Worm (Caenorhabditis elegans): ENCODE measurements around the gene gpr-1.

The gpr-1 gene

DNA sequence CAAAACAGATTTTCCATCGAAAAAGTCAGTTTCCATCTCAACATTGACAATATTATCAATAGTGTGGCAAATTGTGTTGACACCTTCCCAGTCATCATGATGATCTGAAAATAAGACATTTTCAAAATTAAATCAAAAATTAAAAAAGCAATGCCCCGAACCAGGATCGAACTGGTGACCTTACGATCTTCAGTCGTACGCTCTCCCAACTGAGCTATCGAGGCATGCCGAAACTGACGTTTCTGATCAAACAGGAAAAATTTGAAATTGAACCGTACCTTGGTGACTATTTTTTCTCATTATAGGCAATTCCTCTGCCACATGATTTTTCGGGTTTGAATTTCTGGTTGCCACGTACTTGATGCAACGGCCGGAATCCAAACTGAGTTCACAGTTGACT is 24.7 kb downstream of the gpr-1 start:
- TF ChIP-seq unc-62 (GFP tag; optimal IDR thresholded peaks at IDR 0.05): no peak

- TF ChIP-seq unc-62 (GFP tag; optimal IDR thresholded peaks at IDR 0.05): no peak
These were observed 25.2 kb downstream of the gpr-1 start, which contains the start of gene F22B7.9 for ce11 chrIII:8653875-8654386. Gene F22B7.9 (minus strand): TSS chrIII:8653925.

DNA sequence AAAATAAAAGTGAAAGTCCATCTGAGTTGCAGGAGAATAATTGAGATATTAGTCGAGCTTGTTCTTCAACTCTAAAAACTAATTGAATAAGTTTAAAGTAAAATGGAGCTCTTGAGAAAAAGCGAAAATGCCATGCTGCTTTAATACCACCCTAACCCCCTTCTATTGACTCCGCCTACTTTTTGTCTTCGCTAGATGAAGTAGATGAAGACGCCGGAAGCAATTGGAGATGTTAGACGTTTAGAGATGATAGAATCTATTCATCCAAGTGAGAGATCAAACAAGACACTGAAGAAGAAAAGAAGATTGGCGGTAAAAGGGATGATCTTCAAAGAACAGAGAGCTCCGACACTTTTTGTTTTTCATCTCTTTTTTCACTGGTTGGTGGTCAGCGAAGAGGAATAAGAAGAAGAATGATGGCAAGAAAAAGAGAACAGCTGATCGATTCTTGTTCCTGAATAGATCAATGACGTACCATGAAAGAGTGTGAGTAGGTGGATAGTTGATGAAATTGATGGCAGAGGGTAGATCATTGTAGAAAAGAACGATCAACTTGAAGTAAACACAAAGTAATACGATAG is 25.8 kb downstream of the gpr-1 start:
- TF ChIP-seq unc-62 (GFP tag; optimal IDR thresholded peaks at IDR 0.05): no peak

ce11 chrIII:8655412-8655811 is 26.7 kb downstream of the gpr-1 start:
- TF ChIP-seq unc-62 (GFP tag; optimal IDR thresholded peaks at IDR 0.05): no peak

- no peak for TF ChIP-seq unc-62 (GFP tag; optimal IDR thresholded peaks at IDR 0.05)
These were observed 27.3 kb downstream of the gpr-1 start for ce11 chrIII:8656055-8656454.

ce11 chrIII:8656957-8657356 is 28.2 kb downstream of the gpr-1 start:
- no peak for TF ChIP-seq unc-62 (GFP tag; optimal IDR thresholded peaks at IDR 0.05)

- no peak for TF ChIP-seq unc-62 (GFP tag; optimal IDR thresholded peaks at IDR 0.05)
These were observed 29.1 kb downstream of the gpr-1 start for ce11 chrIII:8657676-8658366.

DNA sequence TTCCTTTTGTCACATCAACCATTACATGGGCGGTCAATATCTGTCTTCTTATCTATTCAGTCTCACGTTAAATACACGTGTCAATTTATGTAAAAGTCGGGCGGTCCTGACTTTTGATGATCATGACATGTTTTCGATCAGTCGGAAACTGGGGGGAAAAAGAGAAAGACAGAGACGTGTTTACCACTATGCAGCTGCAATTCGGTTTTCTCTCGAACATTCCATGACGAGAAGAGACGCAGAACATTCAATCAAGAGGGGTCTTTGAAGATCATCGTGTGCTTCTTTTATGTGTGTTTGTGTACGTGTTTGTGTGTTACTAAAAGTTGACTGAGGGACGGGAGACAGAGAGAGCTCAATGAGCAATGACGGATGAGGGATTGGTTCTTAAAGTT is 29.6 kb downstream of the gpr-1 start:
- no peak for TF ChIP-seq unc-62 (GFP tag; optimal IDR thresholded peaks at IDR 0.05)

DNA sequence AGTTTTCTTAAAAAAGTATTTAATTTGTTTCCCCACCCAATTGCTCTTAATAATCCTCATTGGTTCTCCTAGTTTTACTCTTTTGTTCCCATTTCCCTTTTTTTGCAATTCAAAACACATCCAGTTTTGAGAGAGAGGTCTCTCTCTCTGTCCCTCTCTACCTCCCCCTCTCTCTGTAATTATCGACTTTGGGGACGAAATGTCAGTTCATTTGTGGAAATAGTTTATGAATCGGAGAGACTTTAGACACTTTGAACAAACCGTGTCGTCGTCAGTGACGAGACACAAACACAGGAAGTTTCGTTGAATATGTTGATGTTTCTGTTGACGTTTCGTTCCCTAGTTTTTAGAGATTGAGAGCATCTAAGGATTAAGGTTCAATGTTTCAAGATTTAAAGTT is 34.4 kb downstream of the gpr-1 start:
- no peak for TF ChIP-seq unc-62 (GFP tag; optimal IDR thresholded peaks at IDR 0.05)

DNA sequence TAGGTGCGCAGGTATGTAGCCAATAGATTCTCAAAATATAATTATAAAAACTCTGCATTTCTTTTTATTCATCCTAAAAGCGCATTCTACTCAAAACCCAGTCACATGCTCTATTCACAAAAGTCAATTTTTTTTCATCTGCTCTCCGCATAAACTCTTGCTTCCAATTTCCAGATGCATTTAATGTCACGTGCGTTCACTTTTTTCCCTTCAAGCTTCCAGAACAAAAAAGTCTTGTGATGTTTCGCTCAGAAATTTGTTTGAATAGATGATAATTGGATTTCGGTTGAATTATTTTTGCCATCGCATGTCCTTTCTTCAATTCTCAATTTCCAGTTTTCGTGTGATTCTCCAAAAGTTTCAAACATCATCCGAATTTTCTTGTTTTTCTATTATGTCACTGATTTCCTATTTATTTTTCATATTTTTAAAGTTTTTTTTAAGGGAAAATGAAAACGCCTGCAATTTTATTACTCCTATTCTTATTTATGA is 36.2 kb downstream of the gpr-1 start, which contains the start of gene F22B7.1:
F22B7.1 (plus strand) TSS at position 442 of the 492 bp plus-strand sequence.
- TF ChIP-seq unc-62 (GFP tag; optimal IDR thresholded peaks at IDR 0.05): no peak

ce11 chrIII:8667382-8667781 is 38.6 kb downstream of the gpr-1 start, which contains the start of gene dpy-19:
Gene dpy-19 (minus strand): TSS chrIII:8667482.
- no peak for TF ChIP-seq unc-62 (GFP tag; optimal IDR thresholded peaks at IDR 0.05)

ce11 chrIII:8668717-8669116 is 40.0 kb downstream of the gpr-1 start:
- no peak for TF ChIP-seq unc-62 (GFP tag; optimal IDR thresholded peaks at IDR 0.05)

DNA sequence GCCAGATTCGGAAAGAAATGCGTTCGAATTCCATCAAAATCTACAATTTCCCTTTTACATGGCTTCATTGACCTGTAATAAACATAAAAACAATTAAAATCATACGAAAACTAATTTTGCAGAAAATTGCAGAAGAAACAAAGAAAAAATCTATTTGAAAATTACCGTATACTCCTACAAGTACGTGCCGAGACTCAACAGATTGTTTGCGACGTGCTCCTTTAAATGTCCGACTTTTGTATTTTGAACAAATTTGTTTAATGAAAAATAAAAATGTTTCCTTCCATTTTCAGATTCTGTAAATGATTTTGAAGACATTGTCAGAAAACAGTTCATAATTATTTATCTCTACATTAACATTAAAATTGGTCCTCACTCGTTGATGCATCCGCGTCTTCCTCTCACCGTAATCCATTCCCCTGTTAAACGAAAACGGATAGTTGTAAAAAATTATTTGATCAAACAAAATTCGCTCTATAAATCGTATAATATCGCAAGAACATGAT is 46.3 kb downstream of the gpr-1 start, which contains the start of gene pgl-2:
pgl-2 (minus strand) TSS at position 456 of the 506 bp plus-strand sequence.
- no peak for TF ChIP-seq unc-62 (GFP tag; optimal IDR thresholded peaks at IDR 0.05)

DNA sequence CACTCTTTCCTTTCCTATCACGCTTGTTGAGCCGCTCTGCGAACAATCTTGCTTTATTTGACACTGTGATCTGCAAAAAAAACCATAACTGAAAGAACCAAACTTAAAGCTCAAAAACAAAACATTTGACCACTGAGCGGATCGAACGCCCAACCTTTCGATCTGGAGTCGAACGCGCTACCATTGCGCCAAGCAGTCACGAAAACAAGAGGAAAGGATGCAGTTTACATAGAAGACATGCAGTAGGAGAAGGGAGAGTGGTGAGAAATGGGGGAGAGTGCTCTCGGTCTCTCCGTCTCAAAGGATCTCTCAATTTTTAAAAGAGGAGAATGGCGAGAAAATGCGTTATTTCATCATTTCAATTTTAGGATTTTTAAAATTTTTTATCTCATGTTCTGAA is 49.6 kb downstream of the gpr-1 start:
- TF ChIP-seq unc-62 (GFP tag; optimal IDR thresholded peaks at IDR 0.05): no peak

Measured in whole organism, dauer.